Fruit fly (Drosophila melanogaster) whole organism, pupa: Measurements from ENCODE around the gene Kcmf1.

Source experiments
- CG10348 ChIP-seq: fragments of 200-800 bp; sonication (Bioruptor generic); IDR thresholded peaks from 2 replicates; pipeline ENCODE4 v1.3.6; 2022; ENCODE audit warnings: missing biosample characterization, missing genetic modification characterization
- CG12605 ChIP-seq: fragments of 200-800 bp; sonication (Bioruptor generic); IDR thresholded peaks from 2 replicates; pipeline ENCODE4 v1.3.6; 2022; ENCODE audit warnings: missing biosample characterization, missing genetic modification characterization
- CG13204 ChIP-seq: fragments of 200-800 bp; sonication (Bioruptor generic); optimal IDR thresholded peaks from 2 replicates; lab custom pipeline; 2018; ENCODE audit warnings: missing biosample characterization, mild to moderate bottlenecking, missing genetic modification characterization, moderate library complexity
- CG14655 ChIP-seq: fragments of 200-800 bp; sonication (Bioruptor generic); optimal IDR thresholded peaks from 3 replicates; lab custom pipeline; 2017; ENCODE audit warnings: mild to moderate bottlenecking, missing biosample characterization, missing genetic modification reagents, missing genetic modification characterization
- CG15710 ChIP-seq: fragments of 200-800 bp; sonication (Bioruptor generic); optimal IDR thresholded peaks from 2 replicates; lab custom pipeline; 2018; ENCODE audit warnings: missing biosample characterization, mild to moderate bottlenecking, missing genetic modification characterization, moderate library complexity
- CG17806 ChIP-seq: fragments of 200-800 bp; sonication (Bioruptor generic); optimal IDR thresholded peaks from 2 replicates; lab custom pipeline; 2018; ENCODE audit warnings: missing biosample characterization, mild to moderate bottlenecking, missing genetic modification characterization, moderate library complexity
- CG32121 ChIP-seq: fragments of 200-800 bp; sonication (Bioruptor generic); IDR thresholded peaks from 2 replicates; pipeline ENCODE4 v1.3.6; 2022; ENCODE audit warnings: missing biosample characterization, missing genetic modification characterization
- CG34367 ChIP-seq: fragments of 200-800 bp; sonication (Bioruptor generic); optimal IDR thresholded peaks from 2 replicates; lab custom pipeline; 2018; ENCODE audit warnings: missing biosample characterization, mild to moderate bottlenecking, missing genetic modification characterization
- CG4496 ChIP-seq: fragments of 200-800 bp; sonication (Bioruptor generic); IDR thresholded peaks from 3 replicates; pipeline ENCODE4 v1.3.6; 2022; ENCODE audit warnings: missing biosample characterization, missing genetic modification characterization
- CG8159 ChIP-seq: fragments of 200-800 bp; sonication (Bioruptor generic); optimal IDR thresholded peaks from 3 replicates; lab custom pipeline; 2018; ENCODE audit warnings: missing biosample characterization, mild to moderate bottlenecking, missing genetic modification characterization, moderate library complexity
- CG8301 ChIP-seq: fragments of 200-800 bp; sonication (Bioruptor generic); optimal IDR thresholded peaks from 2 replicates; lab custom pipeline; 2018; ENCODE audit warnings: missing biosample characterization, mild to moderate bottlenecking, missing genetic modification characterization
- CG9948 ChIP-seq: fragments of 200-800 bp; sonication (Bioruptor generic); optimal IDR thresholded peaks from 2 replicates; lab custom pipeline; 2018; ENCODE audit warnings: missing biosample characterization, mild to moderate bottlenecking, missing genetic modification characterization, moderate library complexity
- D1 ChIP-seq: fragments of 200-800 bp; sonication (Bioruptor generic); optimal IDR thresholded peaks from 2 replicates; lab custom pipeline; 2018; ENCODE audit warnings: missing biosample characterization, mild to moderate bottlenecking, missing genetic modification characterization, moderate library complexity
- EcR ChIP-seq: fragments of 200-800 bp; sonication (Bioruptor generic); optimal IDR thresholded peaks from 3 replicates; lab custom pipeline; 2019; ENCODE audit warnings: missing biosample characterization, missing genetic modification characterization, mild to moderate bottlenecking, moderate library complexity, missing genetic modification reagents
- Ets98B ChIP-seq: fragments of 200-800 bp; sonication (Bioruptor generic); IDR thresholded peaks from 2 replicates; pipeline ENCODE4 v1.3.6; 2022; ENCODE audit warnings: missing biosample characterization, missing genetic modification characterization
- Pif1A ChIP-seq: fragments of 200-800 bp; sonication (Bioruptor generic); optimal IDR thresholded peaks from 3 replicates; lab custom pipeline; 2016; ENCODE audit warnings: missing biosample characterization, missing genetic modification characterization
- Pif1B ChIP-seq: fragments of 200-800 bp; sonication (Bioruptor generic); optimal IDR thresholded peaks from 3 replicates; lab custom pipeline; 2016; ENCODE audit warnings: missing biosample characterization, missing genetic modification characterization
- Snoo ChIP-seq: fragments of 200-800 bp; sonication (Bioruptor generic); optimal IDR thresholded peaks from 3 replicates; lab custom pipeline; 2017; ENCODE audit warnings: missing biosample characterization, mild to moderate bottlenecking, missing genetic modification characterization, inconsistent platforms
- fd96Ca ChIP-seq: fragments of 200-800 bp; sonication (Bioruptor generic); IDR thresholded peaks from 3 replicates; pipeline ENCODE4 v1.3.6; 2022; ENCODE audit warnings: missing biosample characterization, missing genetic modification characterization
- gl ChIP-seq: fragments of 200-800 bp; sonication (Bioruptor generic); optimal IDR thresholded peaks from 2 replicates; lab custom pipeline; 2018; ENCODE audit warnings: missing biosample characterization, mild to moderate bottlenecking, missing genetic modification characterization
- rn ChIP-seq: fragments of 200-800 bp; sonication (Bioruptor generic); IDR thresholded peaks from 2 replicates; pipeline ENCODE4 v1.3.6; 2022; ENCODE audit warnings: missing biosample characterization, missing genetic modification characterization

Kcmf1 gene

dm6 chr3R:9014859-9015466 is at the start of gene Kcmf1, which contains the start of the genes Sf3b5 and CG11986:
Kcmf1 (minus strand) TSS chr3R:9014909.
Sf3b5 (minus strand) TSS chr3R:9015341.
CG11986 (plus strand) TSS chr3R:9015446.
- TF ChIP-seq Ets98B (GFP tag; lab: Robert Waterston, UW), result no peak
- TF ChIP-seq CG17806 (tag; lab: Kevin White, UChicago), result no peak
- no peak for TF ChIP-seq CG12605 (GFP tag; lab: Robert Waterston, UW)
- TF ChIP-seq CG8159 (tag; lab: Kevin White, UChicago), result no peak
- TF ChIP-seq Snoo (tag; lab: Kevin White, UChicago), result no peak
- no peak for TF ChIP-seq Pif1B (GFP tag; lab: Kevin White, UChicago)
- TF ChIP-seq CG14655 (GFP tag; lab: Kevin White, UChicago), result no peak
- TF ChIP-seq gl (tag; lab: Kevin White, UChicago), result no peak
- TF ChIP-seq EcR (GFP tag; lab: Kevin White, UChicago), result no peak
- TF ChIP-seq CG8301 (tag; lab: Kevin White, UChicago), result no peak
- no peak for TF ChIP-seq fd96Ca (GFP tag; lab: Robert Waterston, UW)
- no peak for TF ChIP-seq CG13204 (GFP tag; lab: Kevin White, UChicago)
- TF ChIP-seq CG32121 (GFP tag; lab: Robert Waterston, UW), result no peak
- no peak for TF ChIP-seq CG9948 (tag; lab: Kevin White, UChicago)
- no peak for TF ChIP-seq D1 (tag; lab: Kevin White, UChicago)
- no peak for TF ChIP-seq CG34367 (tag; lab: Kevin White, UChicago)
- no peak for TF ChIP-seq CG10348 (GFP tag; lab: Robert Waterston, UW)
- TF ChIP-seq CG4496 (GFP tag; lab: Robert Waterston, UW), result no peak

dm6 chr3R:9062756-9063155 is 48.0 kb upstream of the Kcmf1 start:
- no peak for TF ChIP-seq D1 (tag; lab: Kevin White, UChicago)
- no peak for TF ChIP-seq rn (GFP tag; lab: Robert Waterston, UW)
- no peak for TF ChIP-seq EcR (GFP tag; lab: Kevin White, UChicago)
- no peak for TF ChIP-seq CG8301 (tag; lab: Kevin White, UChicago)
- peak; percentile 67; the same call in 1 of the 3 replicates for TF ChIP-seq fd96Ca (GFP tag; lab: Robert Waterston, UW)
- TF ChIP-seq CG8159 (tag; lab: Kevin White, UChicago), result no peak
- TF ChIP-seq CG12605 (GFP tag; lab: Robert Waterston, UW), result peak; percentile 69
- TF ChIP-seq Pif1B (GFP tag; lab: Kevin White, UChicago), result no peak
- no peak for TF ChIP-seq CG13204 (GFP tag; lab: Kevin White, UChicago)
- no peak for TF ChIP-seq Snoo (tag; lab: Kevin White, UChicago)
- no peak for TF ChIP-seq CG10348 (GFP tag; lab: Robert Waterston, UW)
- peak; percentile 23 for TF ChIP-seq CG15710 (tag; lab: Kevin White, UChicago)
- TF ChIP-seq CG32121 (GFP tag; lab: Robert Waterston, UW), result 0 out of 2 replicates have a peak, but pooled peaks have one; percentile 13
- TF ChIP-seq Pif1A (GFP tag; lab: Kevin White, UChicago), result no peak
- TF ChIP-seq Ets98B (GFP tag; lab: Robert Waterston, UW), result peak; percentile 17; the same call in 1 of the 2 replicates
- no peak for TF ChIP-seq gl (tag; lab: Kevin White, UChicago)
- no peak for TF ChIP-seq CG34367 (tag; lab: Kevin White, UChicago)
- TF ChIP-seq CG9948 (tag; lab: Kevin White, UChicago), result peak; percentile 13
- TF ChIP-seq CG14655 (GFP tag; lab: Kevin White, UChicago), result no peak
- TF ChIP-seq CG17806 (tag; lab: Kevin White, UChicago), result peak; percentile 21
- peak; percentile 64; the same call in 2 of the 3 replicates for TF ChIP-seq CG4496 (GFP tag; lab: Robert Waterston, UW)
- TF ChIP-seq, all 21 proteins: peak for 8

dm6 chr3R:9057398-9058058 is 42.8 kb upstream of the Kcmf1 start:
- peak; percentile 87 for TF ChIP-seq CG17806 (tag; lab: Kevin White, UChicago)
- no peak for TF ChIP-seq CG10348 (GFP tag; lab: Robert Waterston, UW)
- TF ChIP-seq CG12605 (GFP tag; lab: Robert Waterston, UW), result no peak
- peak; percentile 88 for TF ChIP-seq CG13204 (GFP tag; lab: Kevin White, UChicago)
- peak; percentile 76 for TF ChIP-seq CG34367 (tag; lab: Kevin White, UChicago)
- peak; percentile 93 for TF ChIP-seq CG9948 (tag; lab: Kevin White, UChicago)
- peak; percentile 87 for TF ChIP-seq gl (tag; lab: Kevin White, UChicago)
- no peak for TF ChIP-seq rn (GFP tag; lab: Robert Waterston, UW)
- peak; percentile 89 for TF ChIP-seq CG8159 (tag; lab: Kevin White, UChicago)
- peak; percentile 98 for TF ChIP-seq CG14655 (GFP tag; lab: Kevin White, UChicago)
- peak; percentile 57 for TF ChIP-seq EcR (GFP tag; lab: Kevin White, UChicago)
- no peak for TF ChIP-seq CG4496 (GFP tag; lab: Robert Waterston, UW)
- TF ChIP-seq Pif1A (GFP tag; lab: Kevin White, UChicago), result peak; percentile 91
- TF ChIP-seq fd96Ca (GFP tag; lab: Robert Waterston, UW), result no peak
- peak; percentile 96 for TF ChIP-seq Snoo (tag; lab: Kevin White, UChicago)
- peak; percentile 85 for TF ChIP-seq CG15710 (tag; lab: Kevin White, UChicago)
- no peak for TF ChIP-seq CG32121 (GFP tag; lab: Robert Waterston, UW)
- TF ChIP-seq Pif1B (GFP tag; lab: Kevin White, UChicago), result peak; percentile 89
- peak; percentile 92 for TF ChIP-seq D1 (tag; lab: Kevin White, UChicago)
- no peak for TF ChIP-seq Ets98B (GFP tag; lab: Robert Waterston, UW)
- peak; percentile 97 for TF ChIP-seq CG8301 (tag; lab: Kevin White, UChicago)

dm6 chr3R:9057032-9057397 is 42.3 kb upstream of the Kcmf1 start:
- no peak for TF ChIP-seq Snoo (tag; lab: Kevin White, UChicago)
